Worm (Caenorhabditis elegans): ENCODE results near the gene R07B1.9.

DNA sequence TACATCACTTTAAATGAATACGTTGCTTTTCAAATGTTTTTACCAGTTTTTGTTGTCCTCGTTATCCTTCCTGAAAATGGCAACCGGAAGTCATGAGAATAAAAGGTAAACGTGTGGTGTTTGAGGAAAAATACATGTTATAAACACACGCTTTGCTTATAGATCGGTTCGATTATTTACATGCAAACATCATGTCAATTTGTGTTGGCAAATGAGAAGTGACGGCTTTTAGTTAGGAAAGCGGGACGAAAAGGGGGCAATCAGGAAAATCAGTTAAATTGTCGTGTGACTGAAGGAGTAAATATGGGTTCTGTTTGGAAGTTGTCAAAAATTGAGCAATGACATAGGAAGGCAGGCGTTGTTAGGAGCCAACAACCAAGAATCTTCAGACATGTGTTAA, 46.0 kb upstream of the R07B1.9 start, which contains the start of gene rrc-1:
- TF ChIP-seq him-1 (tag; optimal IDR thresholded peaks at IDR 0.05) = no peak
- TF ChIP-seq W03F9.2 (tag; optimal IDR thresholded peaks at IDR 0.05) = no peak
- no peak for TF ChIP-seq dao-5 (tag; optimal IDR thresholded peaks at IDR 0.05)
